Fruit fly (Drosophila melanogaster): Measurements from ENCODE around the gene CG7966.

Gene CG7966

DNA sequence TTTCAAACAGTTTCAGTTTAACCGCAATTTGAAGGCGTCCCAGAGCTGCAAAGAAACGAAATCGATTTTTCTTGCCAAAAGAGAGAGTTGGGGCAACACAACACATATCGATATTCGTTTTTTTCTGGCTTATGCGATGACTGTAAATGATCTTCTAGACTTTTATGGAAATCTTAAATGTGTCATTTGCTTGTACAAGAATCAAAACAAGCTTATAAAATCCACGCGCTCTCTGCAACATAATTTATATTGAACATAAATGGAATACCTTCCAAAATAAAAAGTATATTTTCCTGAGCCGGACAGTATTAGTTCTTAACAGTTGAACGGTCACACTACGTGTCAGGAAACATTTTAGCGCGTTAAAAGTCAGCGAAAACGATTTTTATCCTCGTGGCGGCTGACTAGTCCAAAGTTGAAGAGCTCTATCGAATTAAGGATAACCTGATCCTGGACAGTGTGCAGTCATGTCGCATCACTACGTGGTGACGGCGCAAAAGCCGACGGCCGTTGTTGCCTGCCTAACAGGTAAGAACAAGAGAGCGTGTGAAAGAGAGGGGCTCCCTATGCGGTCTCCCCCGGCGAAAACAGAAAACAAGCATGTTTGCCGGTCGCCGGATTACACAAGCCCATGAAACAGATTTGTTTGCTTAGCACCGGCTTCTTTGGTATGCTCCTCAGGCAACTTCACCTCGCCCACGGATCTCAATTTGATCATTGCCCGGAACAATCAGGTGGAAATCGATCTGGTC is 865 bp upstream of the CG7966 start, which contains the start of gene pic:
TSS of gene pic (plus strand) at position 304 of the 752 bp plus-strand sequence.
- no peak for TF ChIP-seq CG14655 (GFP tag; optimal IDR thresholded peaks at IDR 0.05)
- TF ChIP-seq fd96Ca (GFP tag; IDR thresholded peaks at IDR 0.05): no peak
- no peak for TF ChIP-seq CG32121 (GFP tag; IDR thresholded peaks at IDR 0.05)
- no peak for TF ChIP-seq CG15710 (tag; optimal IDR thresholded peaks at IDR 0.05)
- TF ChIP-seq CG13204 (GFP tag; optimal IDR thresholded peaks at IDR 0.05): no peak
- no peak for TF ChIP-seq CG12605 (GFP tag; IDR thresholded peaks at IDR 0.05)
- TF ChIP-seq D1 (tag; optimal IDR thresholded peaks at IDR 0.05): no peak
- no peak for TF ChIP-seq EcR (GFP tag; optimal IDR thresholded peaks at IDR 0.05)
- no peak for TF ChIP-seq CG17806 (tag; optimal IDR thresholded peaks at IDR 0.05)

DNA sequence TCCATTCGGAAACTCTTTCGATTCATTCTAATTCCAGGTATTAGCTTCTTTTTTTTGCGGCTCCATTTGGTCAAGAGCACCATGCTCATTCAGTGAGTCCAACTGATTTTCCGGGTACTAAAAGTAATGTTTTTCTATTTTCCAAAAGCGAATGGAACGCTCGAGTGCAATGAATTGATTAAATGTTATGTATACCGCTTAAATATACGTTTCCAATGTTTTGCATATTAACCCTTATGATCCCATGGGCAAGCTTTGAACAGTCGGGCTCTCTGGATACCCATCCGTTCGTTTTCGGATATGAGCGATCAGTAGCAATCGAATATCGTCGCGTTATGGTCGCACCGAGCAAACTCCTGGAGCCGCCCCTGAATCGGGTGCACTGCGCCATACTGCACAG is 3.8 kb downstream of the CG7966 start, which contains the start of gene CG31157:
TSS of gene CG31157 (plus strand) at position 301 of the 400 bp plus-strand sequence.
- TF ChIP-seq CG13204 (GFP tag; optimal IDR thresholded peaks at IDR 0.05) (no peak), CG14655 (GFP tag; optimal IDR thresholded peaks at IDR 0.05) (no peak), CG15710 (tag; optimal IDR thresholded peaks at IDR 0.05) (no peak), CG8159 (tag; optimal IDR thresholded peaks at IDR 0.05) (no peak), CG12605 (GFP tag; IDR thresholded peaks at IDR 0.05) (no peak), CG9948 (tag; optimal IDR thresholded peaks at IDR 0.05) (no peak), rn (GFP tag; IDR thresholded peaks at IDR 0.05) (no peak), Snoo (tag; optimal IDR thresholded peaks at IDR 0.05) (no peak)

DNA sequence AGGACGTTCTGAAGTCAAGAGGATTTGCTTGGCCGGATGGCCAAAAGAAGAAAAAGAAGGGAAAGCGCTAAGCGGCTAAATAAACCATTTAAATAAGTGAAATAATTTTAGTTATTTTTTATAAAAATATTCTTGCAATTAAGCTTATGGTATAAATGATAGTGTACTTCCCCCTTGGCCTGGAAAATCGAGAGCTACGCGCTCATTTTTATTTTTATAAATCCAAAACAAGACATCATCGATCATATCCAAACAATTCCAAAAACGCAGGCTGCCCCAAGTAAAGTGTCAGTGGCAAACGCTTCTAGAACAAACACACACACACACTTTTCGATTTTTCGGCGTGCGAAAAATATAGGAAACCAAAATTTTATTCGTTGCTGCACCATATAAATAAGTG is 6.8 kb downstream of the CG7966 start, which contains the start of gene Hsc70-2:
TSS of gene Hsc70-2 (plus strand) at position 301 of the 400 bp plus-strand sequence.
- TF ChIP-seq Pif1B (GFP tag; optimal IDR thresholded peaks at IDR 0.05) (no peak), Pif1A (GFP tag; optimal IDR thresholded peaks at IDR 0.05) (no peak), CG9948 (tag; optimal IDR thresholded peaks at IDR 0.05) (no peak), fd96Ca (GFP tag; IDR thresholded peaks at IDR 0.05) (no peak), CG14655 (GFP tag; optimal IDR thresholded peaks at IDR 0.05) (no peak), D1 (tag; optimal IDR thresholded peaks at IDR 0.05) (no peak), EcR (GFP tag; optimal IDR thresholded peaks at IDR 0.05) (no peak), CG12605 (GFP tag; IDR thresholded peaks at IDR 0.05) (no peak), CG4496 (GFP tag; IDR thresholded peaks at IDR 0.05) (no peak), CG15710 (tag; optimal IDR thresholded peaks at IDR 0.05) (no peak), CG10348 (GFP tag; IDR thresholded peaks at IDR 0.05) (no peak), Ets98B (GFP tag; IDR thresholded peaks at IDR 0.05) (no peak), CG13204 (GFP tag; optimal IDR thresholded peaks at IDR 0.05) (no peak), rn (GFP tag; IDR thresholded peaks at IDR 0.05) (no peak), CG17806 (tag; optimal IDR thresholded peaks at IDR 0.05) (no peak)

DNA sequence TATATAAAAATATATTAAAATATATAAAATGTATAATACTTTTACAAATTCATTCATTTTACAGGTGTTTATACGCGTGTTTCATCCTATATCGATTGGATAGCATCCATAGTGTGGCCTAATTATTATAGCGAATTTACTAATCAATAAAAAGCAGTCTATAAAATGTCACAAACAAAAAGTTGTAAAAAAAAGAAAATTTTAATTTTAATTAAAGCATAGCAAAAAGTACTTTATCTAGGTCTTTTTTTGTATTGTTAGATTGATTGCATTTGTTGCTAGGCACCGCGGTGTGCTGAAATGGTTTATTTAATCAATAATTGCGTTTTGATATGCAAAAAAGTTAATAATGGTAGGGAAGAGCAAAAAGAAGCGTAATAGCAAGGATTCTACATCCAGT is 7.4 kb downstream of the CG7966 start, which contains the start of gene CG45122:
TSS of gene CG45122 (plus strand) at position 301 of the 400 bp plus-strand sequence.
- TF ChIP-seq CG10348 (GFP tag; IDR thresholded peaks at IDR 0.05): no peak
- TF ChIP-seq gl (tag; optimal IDR thresholded peaks at IDR 0.05): no peak
- no peak for TF ChIP-seq Snoo (tag; optimal IDR thresholded peaks at IDR 0.05)
- no peak for TF ChIP-seq CG8301 (tag; optimal IDR thresholded peaks at IDR 0.05)
- no peak for TF ChIP-seq EcR (GFP tag; optimal IDR thresholded peaks at IDR 0.05)
- no peak for TF ChIP-seq CG15710 (tag; optimal IDR thresholded peaks at IDR 0.05)
- TF ChIP-seq CG4496 (GFP tag; IDR thresholded peaks at IDR 0.05): no peak
- TF ChIP-seq D1 (tag; optimal IDR thresholded peaks at IDR 0.05): no peak
- no peak for TF ChIP-seq CG12605 (GFP tag; IDR thresholded peaks at IDR 0.05)
- TF ChIP-seq rn (GFP tag; IDR thresholded peaks at IDR 0.05): no peak
- no peak for TF ChIP-seq Ets98B (GFP tag; IDR thresholded peaks at IDR 0.05)
- no peak for TF ChIP-seq CG8159 (tag; optimal IDR thresholded peaks at IDR 0.05)
- TF ChIP-seq CG17806 (tag; optimal IDR thresholded peaks at IDR 0.05): no peak
- no peak for TF ChIP-seq Pif1A (GFP tag; optimal IDR thresholded peaks at IDR 0.05)
- no peak for TF ChIP-seq CG14655 (GFP tag; optimal IDR thresholded peaks at IDR 0.05)
- no peak for TF ChIP-seq CG34367 (tag; optimal IDR thresholded peaks at IDR 0.05)
- TF ChIP-seq CG9948 (tag; optimal IDR thresholded peaks at IDR 0.05): no peak
- no peak for TF ChIP-seq CG32121 (GFP tag; IDR thresholded peaks at IDR 0.05)
- no peak for TF ChIP-seq Pif1B (GFP tag; optimal IDR thresholded peaks at IDR 0.05)
- no peak for TF ChIP-seq fd96Ca (GFP tag; IDR thresholded peaks at IDR 0.05)

DNA sequence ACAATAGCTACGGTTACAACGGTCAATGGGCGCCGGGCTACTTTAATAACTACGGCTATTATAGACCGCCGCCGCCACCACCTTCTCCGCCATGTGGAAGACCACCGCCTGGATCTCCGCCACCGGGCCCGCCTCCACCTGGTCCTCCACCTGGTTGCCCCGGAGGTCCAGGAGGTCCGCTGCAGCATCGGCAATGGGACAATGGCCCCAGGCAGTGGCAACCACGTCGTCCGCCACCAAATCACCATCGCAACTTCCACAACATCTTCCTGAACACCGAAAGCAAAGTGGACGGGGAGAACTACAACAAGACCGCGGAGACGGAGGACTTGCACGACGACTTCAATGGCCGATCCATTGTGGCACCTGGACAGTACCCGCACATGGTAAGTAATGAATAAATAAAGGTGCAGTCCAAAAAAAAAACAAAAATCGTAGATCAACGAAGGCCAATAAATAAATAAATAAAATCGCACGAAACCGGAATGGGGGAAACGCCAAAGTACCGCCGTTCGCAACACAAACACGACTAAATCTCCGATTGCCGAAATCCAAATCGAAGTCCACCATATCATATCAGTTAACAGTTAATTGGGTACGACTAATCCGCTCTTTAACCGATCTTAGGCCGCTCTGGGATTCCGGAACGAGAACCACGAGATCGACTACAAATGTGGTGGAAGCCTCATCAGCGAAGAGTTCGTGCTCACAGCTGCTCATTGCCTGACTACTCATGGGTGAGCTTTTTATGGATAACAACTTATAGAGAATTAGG is 8.8 kb downstream of the CG7966 start, which contains the start of gene snk:
TSS of gene snk (minus strand) at position 513 of the 775 bp plus-strand sequence.
- no peak for TF ChIP-seq CG34367 (tag; optimal IDR thresholded peaks at IDR 0.05)
- TF ChIP-seq fd96Ca (GFP tag; IDR thresholded peaks at IDR 0.05): 0 out of 3 replicates have a peak, but pooled peaks have one; percentile 6

DNA sequence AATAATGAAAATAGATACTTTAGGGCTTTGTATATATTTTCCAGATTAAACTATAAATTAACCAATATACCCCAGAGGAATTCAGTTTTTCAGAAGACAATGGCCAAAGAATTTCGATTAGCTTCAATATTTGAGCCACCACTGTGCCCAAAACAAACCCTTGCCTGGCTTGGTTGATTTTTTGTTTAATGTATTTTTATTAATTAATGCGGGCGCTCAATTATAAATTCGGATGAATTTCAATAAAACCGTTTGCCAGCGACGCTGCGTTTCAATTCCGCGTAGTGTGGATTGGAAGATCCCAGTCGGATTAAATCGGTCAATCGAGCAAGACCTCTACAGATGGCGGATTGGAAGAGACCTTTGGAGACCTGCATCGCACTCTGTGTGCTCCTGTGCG is 9.5 kb downstream of the CG7966 start, which contains the start of gene CG11670:
TSS of gene CG11670 (plus strand) at position 301 of the 400 bp plus-strand sequence.
- TF ChIP-seq CG14655 (GFP tag; optimal IDR thresholded peaks at IDR 0.05) (no peak), CG34367 (tag; optimal IDR thresholded peaks at IDR 0.05) (no peak), CG12605 (GFP tag; IDR thresholded peaks at IDR 0.05) (no peak), gl (tag; optimal IDR thresholded peaks at IDR 0.05) (no peak), CG4496 (GFP tag; IDR thresholded peaks at IDR 0.05) (no peak), CG13204 (GFP tag; optimal IDR thresholded peaks at IDR 0.05) (no peak), Pif1B (GFP tag; optimal IDR thresholded peaks at IDR 0.05) (no peak)
